Worm (Caenorhabditis elegans) whole organism, midembryonic: ENCODE results near the gene ZC116.5.

ENCODE experiments used
- cog-1 ChIP-seq: sonication (generic microtip); optimal IDR thresholded peaks from 2 replicates; lab custom pipeline; 2016; ENCODE audit warnings: missing genetic modification characterization, missing compliant biosample characterization
- med-1 ChIP-seq: sonication (generic microtip); optimal IDR thresholded peaks from 2 replicates; lab custom pipeline; 2017; ENCODE audit warnings: missing genetic modification characterization, mild to moderate bottlenecking, missing compliant biosample characterization, antibody characterized with exemption, missing genetic modification reagents; ENCODE audit not compliant: insufficient read depth
- ztf-23 ChIP-seq: fragments of 200-800 bp; sonication (Bioruptor generic); IDR thresholded peaks from 2 replicates; pipeline ENCODE4 v1.3.6; 2022; ENCODE audit warnings: missing genetic modification reagents, missing genetic modification characterization, missing compliant biosample characterization

DNA sequence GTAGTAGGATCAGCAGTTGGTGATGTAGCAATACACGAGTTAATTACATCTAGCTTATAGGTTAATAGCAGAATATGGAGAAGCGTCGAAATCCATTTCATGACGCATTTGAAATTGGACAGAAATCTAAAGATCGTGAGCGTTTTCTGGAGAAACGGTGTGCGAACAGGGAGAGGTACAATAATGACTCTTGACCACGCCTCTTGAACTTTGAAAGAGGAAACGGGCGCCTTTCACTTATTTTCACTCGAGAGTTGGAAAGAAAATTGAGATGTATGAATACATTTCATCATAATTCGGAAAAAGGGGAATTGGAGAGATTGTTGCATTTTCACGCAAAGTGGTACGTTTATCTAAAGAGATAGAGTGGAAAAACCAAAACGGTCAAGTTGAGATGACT is 21.0 kb upstream of the ZC116.5 start, which contains the start of gene F56H9.6:
- TF ChIP-seq ztf-23 (GFP tag; lab: Robert Waterston, UW) (no peak), med-1 (GFP tag; lab: Kevin White, UChicago) (no peak), cog-1 (tag; lab: Kevin White, UChicago) (no peak)
